Fruit fly (Drosophila melanogaster) whole organism, embryonic: Measurements from ENCODE around the gene Bub1.

ENCODE experiments used
- B-H2 ChIP-seq: fragments of 200-800 bp; sonication (Bioruptor generic); optimal IDR thresholded peaks from 2 replicates; lab custom pipeline; 2018; ENCODE audit warnings: missing biosample characterization, mild to moderate bottlenecking, missing genetic modification characterization
- Bgb ChIP-seq: fragments of 200-800 bp; sonication (Bioruptor generic); IDR thresholded peaks from 2 replicates; pipeline ENCODE4 v1.3.6; 2022; ENCODE audit warnings: missing biosample characterization, missing genetic modification characterization; ENCODE audit not compliant: partially characterized antibody
- CG10959 ChIP-seq: fragments of 200-800 bp; sonication (Bioruptor generic); IDR thresholded peaks from 2 replicates; pipeline ENCODE4 v1.3.6; 2022; ENCODE audit warnings: missing biosample characterization, missing genetic modification characterization
- CG11504 ChIP-seq: fragments of 200-800 bp; sonication (Bioruptor generic); optimal IDR thresholded peaks from 3 replicates; lab custom pipeline; 2019; ENCODE audit warnings: missing biosample characterization, mild to moderate bottlenecking, missing genetic modification characterization, moderate library complexity
- CG12391 ChIP-seq: fragments of 200-800 bp; sonication (Bioruptor generic); optimal IDR thresholded peaks from 3 replicates; lab custom pipeline; 2018; ENCODE audit warnings: missing biosample characterization, mild to moderate bottlenecking, missing genetic modification characterization, moderate library complexity
- CG14965 ChIP-seq: fragments of 200-800 bp; sonication (Bioruptor generic); optimal IDR thresholded peaks from 2 replicates; lab custom pipeline; 2016; ENCODE audit warnings: missing biosample characterization, missing genetic modification characterization, borderline replicate concordance
- CG15514 ChIP-seq: fragments of 200-800 bp; sonication (Bioruptor generic); optimal IDR thresholded peaks from 3 replicates; lab custom pipeline; 2017; ENCODE audit warnings: missing biosample characterization, missing genetic modification characterization, mild to moderate bottlenecking, moderate library complexity, missing genetic modification reagents
- CG15601 ChIP-seq: fragments of 200-800 bp; sonication (Bioruptor generic); optimal IDR thresholded peaks from 3 replicates; lab custom pipeline; 2019; ENCODE audit warnings: missing biosample characterization, mild to moderate bottlenecking, missing genetic modification characterization, moderate library complexity
- CG1603 ChIP-seq: fragments of 200-800 bp; sonication (Bioruptor generic); optimal IDR thresholded peaks from 2 replicates; lab custom pipeline; 2019; ENCODE audit warnings: missing biosample characterization, mild to moderate bottlenecking, missing genetic modification characterization, moderate library complexity
- CG18599 ChIP-seq: fragments of 200-800 bp; sonication (Bioruptor generic); optimal IDR thresholded peaks from 3 replicates; lab custom pipeline; 2017; ENCODE audit warnings: missing biosample characterization, missing genetic modification characterization, mild to moderate bottlenecking, moderate library complexity, missing genetic modification reagents
- CG2120 ChIP-seq: fragments of 200-800 bp; sonication (Bioruptor generic); optimal IDR thresholded peaks from 3 replicates; lab custom pipeline; 2016; ENCODE audit warnings: missing biosample characterization, missing genetic modification characterization
- CG2678 ChIP-seq: fragments of 200-800 bp; sonication (Bioruptor generic); optimal IDR thresholded peaks from 3 replicates; lab custom pipeline; 2019; ENCODE audit warnings: missing biosample characterization, mild to moderate bottlenecking, missing genetic modification characterization, moderate library complexity
- CG3065 ChIP-seq: fragments of 200-800 bp; sonication (Bioruptor generic); optimal IDR thresholded peaks from 2 replicates; lab custom pipeline; 2016; ENCODE audit warnings: missing biosample characterization, missing genetic modification characterization
- CG31441 ChIP-seq: fragments of 200-800 bp; sonication (Bioruptor generic); IDR thresholded peaks from 2 replicates; pipeline ENCODE4 v1.3.6; 2022; ENCODE audit warnings: missing biosample characterization, missing genetic modification characterization
- CG3407 ChIP-seq: fragments of 200-800 bp; sonication (Bioruptor generic); optimal IDR thresholded peaks from 2 replicates; lab custom pipeline; 2018; ENCODE audit warnings: missing biosample characterization, mild to moderate bottlenecking, missing genetic modification characterization
- CG4617 ChIP-seq: fragments of 200-800 bp; sonication (Bioruptor generic); optimal IDR thresholded peaks from 3 replicates; lab custom pipeline; 2016; ENCODE audit warnings: missing biosample characterization, missing genetic modification characterization, borderline replicate concordance
- CG6272 ChIP-seq: fragments of 200-800 bp; sonication (Bioruptor generic); IDR thresholded peaks from 2 replicates; pipeline ENCODE4 v1.3.6; 2022; ENCODE audit warnings: missing biosample characterization, missing genetic modification characterization
- CG7271 ChIP-seq: fragments of 200-800 bp; sonication (Bioruptor generic); optimal IDR thresholded peaks from 2 replicates; lab custom pipeline; 2018; ENCODE audit warnings: missing biosample characterization, mild to moderate bottlenecking, missing genetic modification characterization, moderate library complexity
- CG7372 ChIP-seq: fragments of 200-800 bp; sonication (Bioruptor generic); IDR thresholded peaks from 2 replicates; pipeline ENCODE4 v1.3.6; 2022; ENCODE audit warnings: missing biosample characterization, missing genetic modification characterization
- CG9876 ChIP-seq: fragments of 200-800 bp; sonication (Bioruptor generic); optimal IDR thresholded peaks from 2 replicates; lab custom pipeline; 2016; ENCODE audit warnings: missing biosample characterization, missing genetic modification characterization
- Deaf1 ChIP-seq: fragments of 200-800 bp; optimal IDR thresholded peaks from 3 replicates; lab custom pipeline; 2019; ENCODE audit warnings: missing biosample characterization, mild to moderate bottlenecking, missing genetic modification characterization, moderate library complexity
- HLH4C ChIP-seq: fragments of 200-800 bp; sonication (Bioruptor generic); IDR thresholded peaks from 3 replicates; pipeline ENCODE4 v1.3.6; 2022; ENCODE audit warnings: missing biosample characterization, missing genetic modification characterization; ENCODE audit not compliant: partially characterized antibody
- HLHmδ ChIP-seq: fragments of 200-800 bp; sonication (Bioruptor generic); optimal IDR thresholded peaks from 2 replicates; lab custom pipeline; 2018; ENCODE audit warnings: missing biosample characterization, mild to moderate bottlenecking, missing genetic modification characterization, moderate library complexity
- Lhr ChIP-seq: fragments of 200-800 bp; sonication (Bioruptor generic); optimal IDR thresholded peaks from 3 replicates; lab custom pipeline; 2017; ENCODE audit warnings: mild to moderate bottlenecking, missing biosample characterization, missing genetic modification reagents, missing genetic modification characterization
- Lpt ChIP-seq: fragments of >200 bp; optimal IDR thresholded peaks from 2 replicates; lab custom pipeline; 2018; ENCODE audit warnings: missing biosample characterization, missing genetic modification characterization
- NK7.1 ChIP-seq: fragments of 200-800 bp; sonication (Bioruptor generic); optimal IDR thresholded peaks from 3 replicates; lab custom pipeline; 2016; ENCODE audit warnings: missing biosample characterization, missing genetic modification characterization
- Rfx ChIP-seq: fragments of 200-800 bp; sonication (Bioruptor generic); IDR thresholded peaks from 2 replicates; pipeline ENCODE4 v1.3.6; 2022; ENCODE audit warnings: missing biosample characterization, missing genetic modification characterization
- Six4 ChIP-seq: fragments of 200-800 bp; sonication (Bioruptor generic); optimal IDR thresholded peaks from 2 replicates; lab custom pipeline; 2016; ENCODE audit warnings: missing biosample characterization, missing genetic modification characterization
- az2 ChIP-seq: fragments of 200-800 bp; sonication (Bioruptor generic); optimal IDR thresholded peaks from 3 replicates; lab custom pipeline; 2016; ENCODE audit warnings: missing biosample characterization, missing genetic modification characterization
- cato ChIP-seq: fragments of 200-800 bp; sonication (Bioruptor generic); optimal IDR thresholded peaks from 2 replicates; lab custom pipeline; 2016; ENCODE audit warnings: missing biosample characterization, missing genetic modification characterization, borderline replicate concordance
- crc ChIP-seq: fragments of 200-800 bp; sonication (Bioruptor generic); optimal IDR thresholded peaks from 2 replicates; lab custom pipeline; 2016; ENCODE audit warnings: missing biosample characterization, missing genetic modification characterization
- disco-r ChIP-seq: fragments of 200-800 bp; sonication (Bioruptor generic); optimal IDR thresholded peaks from 2 replicates; lab custom pipeline; 2016; ENCODE audit warnings: missing biosample characterization, missing genetic modification characterization
- eve ChIP-seq, 2 experiments: fragments of >200 bp; optimal IDR thresholded peaks; 2 replicates each; lab custom pipeline; 2017; ENCODE audit warnings: missing biosample characterization in 2 of 2, missing genetic modification characterization in 2 of 2
- grn ChIP-seq: fragments of 200-800 bp; sonication (Bioruptor generic); optimal IDR thresholded peaks from 3 replicates; lab custom pipeline; 2017; ENCODE audit warnings: missing biosample characterization, missing genetic modification characterization
- jigr1 ChIP-seq: fragments of 200-800 bp; sonication (Bioruptor generic); IDR thresholded peaks from 3 replicates; pipeline ENCODE4 v1.3.6; 2022; ENCODE audit warnings: missing biosample characterization, missing genetic modification characterization
- lmd ChIP-seq: fragments of 200-800 bp; sonication (Bioruptor generic); IDR thresholded peaks from 2 replicates; pipeline ENCODE4 v1.3.6; 2022; ENCODE audit warnings: missing biosample characterization, missing genetic modification characterization
- oc ChIP-seq: fragments of 200-800 bp; sonication (Bioruptor generic); optimal IDR thresholded peaks from 2 replicates; lab custom pipeline; 2018; ENCODE audit warnings: missing biosample characterization, mild to moderate bottlenecking, missing genetic modification characterization, moderate library complexity
- org-1 ChIP-seq: fragments of 200-800 bp; sonication (Bioruptor generic); optimal IDR thresholded peaks from 2 replicates; lab custom pipeline; 2017; ENCODE audit warnings: missing biosample characterization, missing genetic modification characterization
- prd ChIP-seq, 3 experiments: fragments of >200 bp in 2 of 3; fragments of 200-800 bp in 1 of 3; sonication (Bioruptor generic) in 1 of 3; optimal IDR thresholded peaks in 2 of 3; IDR thresholded peaks in 1 of 3; 2 replicates in 2 of 3; 3 replicates in 1 of 3; pipeline versions ENCODE4 v1.3.6 to Lab custom; 2017 to 2022; ENCODE audit warnings: missing biosample characterization in 1 of 3, missing genetic modification characterization in 1 of 3
- repo ChIP-seq: fragments of 200-800 bp; sonication (Bioruptor generic); optimal IDR thresholded peaks from 2 replicates; lab custom pipeline; 2016; ENCODE audit warnings: missing biosample characterization, missing genetic modification characterization
- rib ChIP-seq: fragments of 200-800 bp; sonication (Bioruptor generic); IDR thresholded peaks from 2 replicates; pipeline ENCODE4 v1.3.6; 2022; ENCODE audit warnings: missing biosample characterization, missing genetic modification characterization
- ro ChIP-seq: fragments of 200-800 bp; sonication (Bioruptor generic); IDR thresholded peaks from 2 replicates; pipeline ENCODE4 v1.3.6; 2022; ENCODE audit warnings: missing biosample characterization, missing genetic modification characterization
- scrt ChIP-seq: fragments of 200-800 bp; sonication (Bioruptor generic); optimal IDR thresholded peaks from 2 replicates; lab custom pipeline; 2018; ENCODE audit warnings: missing biosample characterization, mild to moderate bottlenecking, missing genetic modification characterization, moderate library complexity
- sens-2 ChIP-seq: fragments of 200-800 bp; sonication (Bioruptor generic); IDR thresholded peaks from 2 replicates; pipeline ENCODE4 v1.3.6; 2022; ENCODE audit warnings: missing biosample characterization, missing genetic modification characterization
- slp2 ChIP-seq: fragments of 200-800 bp; sonication (Bioruptor generic); optimal IDR thresholded peaks from 2 replicates; lab custom pipeline; 2016; ENCODE audit warnings: missing biosample characterization, missing genetic modification characterization
- unpg ChIP-seq: fragments of 200-800 bp; sonication (Bioruptor generic); optimal IDR thresholded peaks from 3 replicates; lab custom pipeline; 2018; ENCODE audit warnings: missing biosample characterization, mild to moderate bottlenecking, missing genetic modification characterization, moderate library complexity
- z ChIP-seq: fragments of 200-800 bp; sonication (Bioruptor generic); IDR thresholded peaks from 3 replicates; pipeline ENCODE4 v1.3.6; 2022; ENCODE audit warnings: missing biosample characterization, missing genetic modification characterization
- zfh2 ChIP-seq: fragments of 200-800 bp; sonication (Bioruptor generic); optimal IDR thresholded peaks from 2 replicates; lab custom pipeline; 2016; ENCODE audit warnings: missing biosample characterization, missing genetic modification characterization

Gene Bub1

dm6 chr2L:5303044-5303904 is 24.6 kb downstream of the Bub1 start (continued):
- TF ChIP-seq Rfx (peak; percentile 5; the same call in 1 of the 2 replicates), disco-r (no peak), CG1603 (tag; lab: Kevin White, UChicago) (peak; percentile 37), z (GFP tag; lab: Robert Waterston, UW) (no peak), CG31441 (0 out of 2 replicates have a peak, but pooled peaks have one; percentile 8), crc (GFP tag; lab: Kevin White, UChicago) (no peak), ro (no peak), Deaf1 (tag; lab: Kevin White, UChicago) (peak; percentile 15), CG7271 (tag; lab: Kevin White, UChicago) (no peak), cato (no peak), CG18599 (GFP tag; lab: Kevin White, UChicago) (peak; percentile 38), grn (no peak), B-H2 (GFP tag; lab: Kevin White, UChicago) (no peak), lmd (GFP tag; lab: Robert Waterston, UW) (no peak), HLHmδ (GFP tag; lab: Kevin White, UChicago) (peak; percentile 18), CG2120 (GFP tag; lab: Kevin White, UChicago) (no peak), CG3065 (GFP tag; lab: Kevin White, UChicago) (no peak), unpg (GFP tag; lab: Kevin White, UChicago) (peak; percentile 10), CG3407 (GFP tag; lab: Kevin White, UChicago) (peak; percentile 36), NK7.1 (GFP tag; lab: Kevin White, UChicago) (no peak), jigr1 (GFP tag; lab: Robert Waterston, UW) (no peak), HLH4C (GFP tag; lab: Robert Waterston, UW) (no peak), CG12391 (tag; lab: Kevin White, UChicago) (no peak), CG7372 (GFP tag; lab: Robert Waterston, UW) (peak; percentile 93), CG11504 (tag; lab: Kevin White, UChicago) (peak; percentile 24), CG10959 (GFP tag; lab: Robert Waterston, UW) (no peak), rib (GFP tag; lab: Robert Waterston, UW) (no peak), scrt (GFP tag; lab: Kevin White, UChicago) (peak; percentile 20), prd (optimal IDR thresholded peaks at IDR 0.05; lab: Kevin White, UChicago) (no peak), prd (GFP tag; IDR thresholded peaks at IDR 0.05; lab: Robert Waterston, UW) (no peak; the same call in 2 of the 3 replicates), sens-2 (GFP tag; lab: Robert Waterston, UW) (no peak), slp2 (GFP tag; lab: Kevin White, UChicago) (no peak), Six4 (GFP tag; lab: Kevin White, UChicago) (no peak), az2 (no peak), Lhr (no peak), CG2678 (tag; lab: Kevin White, UChicago) (peak; percentile 33), Bgb (GFP tag; lab: Robert Waterston, UW) (no peak), CG6272 (no peak), CG4617 (no peak), repo (GFP tag; lab: Kevin White, UChicago) (no peak), CG14965 (GFP tag; lab: Kevin White, UChicago) (no peak), eve (GFP tag; optimal IDR thresholded peaks at IDR 0.05; lab: Kevin White, UChicago) (no peak), Lpt (GFP tag; lab: Kevin White, UChicago) (no peak), CG15514 (GFP tag; lab: Kevin White, UChicago) (peak; percentile 1), CG15601 (tag; lab: Kevin White, UChicago) (peak; percentile 42), oc (tag; lab: Kevin White, UChicago) (no peak), CG9876 (GFP tag; lab: Kevin White, UChicago) (no peak), org-1 (GFP tag; lab: Kevin White, UChicago) (no peak), zfh2 (GFP tag; lab: Kevin White, UChicago) (no peak)
